Fruit fly (Drosophila melanogaster) whole organism, embryonic: Measurements from ENCODE around the gene Xe7.

Experiments used
- CG10147 ChIP-seq: fragments of 200-800 bp; sonication (Bioruptor generic); optimal IDR thresholded peaks from 2 replicates; lab custom pipeline; 2019; ENCODE audit warnings: missing biosample characterization, mild to moderate bottlenecking, missing genetic modification characterization, moderate library complexity
- CG10462 ChIP-seq: fragments of 200-800 bp; sonication (Bioruptor generic); optimal IDR thresholded peaks from 2 replicates; lab custom pipeline; 2016; ENCODE audit warnings: missing biosample characterization, missing genetic modification characterization
- CG10654 ChIP-seq: fragments of 200-800 bp; sonication (Bioruptor generic); optimal IDR thresholded peaks from 2 replicates; lab custom pipeline; 2016; ENCODE audit warnings: missing biosample characterization, missing genetic modification characterization
- CG10959 ChIP-seq: fragments of 200-800 bp; sonication (Bioruptor generic); IDR thresholded peaks from 2 replicates; pipeline ENCODE4 v1.3.6; 2022; ENCODE audit warnings: missing biosample characterization, missing genetic modification characterization
- CG10979 ChIP-seq: fragments of 200-800 bp; sonication (Bioruptor generic); optimal IDR thresholded peaks from 2 replicates; lab custom pipeline; 2018; ENCODE audit warnings: missing biosample characterization, mild to moderate bottlenecking, missing genetic modification characterization, moderate library complexity
- CG11456 ChIP-seq: fragments of 200-800 bp; sonication (Bioruptor generic); IDR thresholded peaks from 3 replicates; pipeline ENCODE4 v1.3.6; 2022; ENCODE audit warnings: missing biosample characterization, missing genetic modification characterization
- CG12219 ChIP-seq: fragments of 200-800 bp; sonication (Bioruptor generic); optimal IDR thresholded peaks from 3 replicates; lab custom pipeline; 2018; ENCODE audit warnings: missing biosample characterization, mild to moderate bottlenecking, missing genetic modification characterization
- CG13287 ChIP-seq: fragments of 200-800 bp; sonication (Bioruptor generic); IDR thresholded peaks from 2 replicates; pipeline ENCODE4 v1.3.6; 2022; ENCODE audit warnings: missing biosample characterization, missing genetic modification characterization; ENCODE audit not compliant: partially characterized antibody
- CG13296 ChIP-seq: fragments of 200-800 bp; sonication (Bioruptor generic); optimal IDR thresholded peaks from 3 replicates; lab custom pipeline; 2018; ENCODE audit warnings: missing biosample characterization, mild to moderate bottlenecking, missing genetic modification characterization
- CG14710 ChIP-seq: fragments of 200-800 bp; sonication (Bioruptor generic); optimal IDR thresholded peaks from 3 replicates; lab custom pipeline; 2019; ENCODE audit warnings: missing biosample characterization, mild to moderate bottlenecking, missing genetic modification characterization, moderate library complexity
- CG17359 ChIP-seq: fragments of 200-800 bp; sonication (Bioruptor generic); optimal IDR thresholded peaks from 3 replicates; lab custom pipeline; 2018; ENCODE audit warnings: missing biosample characterization, mild to moderate bottlenecking, missing genetic modification characterization, moderate library complexity
- CG3407 ChIP-seq: fragments of 200-800 bp; sonication (Bioruptor generic); optimal IDR thresholded peaks from 2 replicates; lab custom pipeline; 2018; ENCODE audit warnings: missing biosample characterization, mild to moderate bottlenecking, missing genetic modification characterization
- CG3995 ChIP-seq: fragments of 200-800 bp; sonication (Bioruptor generic); optimal IDR thresholded peaks from 3 replicates; lab custom pipeline; 2016; ENCODE audit warnings: missing biosample characterization, missing genetic modification characterization
- CG4328 ChIP-seq: fragments of 200-800 bp; sonication (Bioruptor generic); optimal IDR thresholded peaks from 3 replicates; lab custom pipeline; 2017; ENCODE audit warnings: missing biosample characterization, missing genetic modification reagents, missing genetic modification characterization
- CG6791 ChIP-seq: fragments of 200-800 bp; sonication (Bioruptor generic); IDR thresholded peaks from 3 replicates; pipeline ENCODE4 v1.3.6; 2022; ENCODE audit warnings: missing biosample characterization, missing genetic modification characterization; ENCODE audit not compliant: partially characterized antibody
- CG6854 ChIP-seq: fragments of 200-800 bp; sonication (Bioruptor generic); optimal IDR thresholded peaks from 3 replicates; lab custom pipeline; 2017; ENCODE audit warnings: missing biosample characterization, mild to moderate bottlenecking, missing genetic modification characterization
- CG7556 ChIP-seq: fragments of 200-800 bp; sonication (Bioruptor generic); optimal IDR thresholded peaks from 2 replicates; lab custom pipeline; 2017; ENCODE audit warnings: missing biosample characterization, mild to moderate bottlenecking, missing genetic modification characterization
- CG7786 ChIP-seq: fragments of 200-800 bp; sonication (Bioruptor generic); optimal IDR thresholded peaks from 2 replicates; lab custom pipeline; 2016; ENCODE audit warnings: missing biosample characterization, missing genetic modification characterization
- CG8290 ChIP-seq, 3 experiments: fragments of 200-800 bp; sonication (Bioruptor generic); optimal IDR thresholded peaks; 2 replicates each; lab custom pipeline; 2016 to 2019; ENCODE audit warnings: missing biosample characterization in 3 of 3, missing genetic modification characterization in 3 of 3, mild to moderate bottlenecking in 2 of 3, moderate library complexity in 1 of 3
- CG8478 ChIP-seq: fragments of >200 bp; optimal IDR thresholded peaks from 2 replicates; lab custom pipeline; 2018
- CG8924 ChIP-seq: fragments of 200-800 bp; optimal IDR thresholded peaks from 3 replicates; lab custom pipeline; 2019; ENCODE audit warnings: missing biosample characterization, mild to moderate bottlenecking, missing genetic modification characterization, moderate library complexity
- CG9437 ChIP-seq: fragments of 200-800 bp; sonication (Bioruptor generic); optimal IDR thresholded peaks from 2 replicates; lab custom pipeline; 2018; ENCODE audit warnings: missing biosample characterization, mild to moderate bottlenecking, missing genetic modification characterization
- CG9609 ChIP-seq: fragments of 200-800 bp; sonication (Bioruptor generic); optimal IDR thresholded peaks from 3 replicates; lab custom pipeline; 2016; ENCODE audit warnings: missing biosample characterization, missing genetic modification characterization
- CG9932 ChIP-seq: fragments of 200-800 bp; sonication (Bioruptor generic); IDR thresholded peaks from 2 replicates; pipeline ENCODE4 v1.3.6; 2022; ENCODE audit warnings: missing biosample characterization, missing genetic modification characterization
- Chrac-16 ChIP-seq: fragments of 200-800 bp; sonication (Bioruptor generic); optimal IDR thresholded peaks from 3 replicates; lab custom pipeline; 2016; ENCODE audit warnings: missing biosample characterization, missing genetic modification characterization
- ERR ChIP-seq: fragments of 200-800 bp; sonication (Bioruptor generic); optimal IDR thresholded peaks from 2 replicates; lab custom pipeline; 2016; ENCODE audit warnings: missing biosample characterization, missing genetic modification characterization
- H2.0 ChIP-seq: fragments of 200-800 bp; sonication (Bioruptor generic); IDR thresholded peaks from 2 replicates; pipeline ENCODE4 v1.3.6; 2022; ENCODE audit warnings: missing biosample characterization, missing genetic modification characterization
- Hand ChIP-seq: fragments of 200-800 bp; sonication (Bioruptor generic); optimal IDR thresholded peaks from 2 replicates; lab custom pipeline; 2017; ENCODE audit warnings: mild to moderate bottlenecking, missing biosample characterization, missing genetic modification reagents, missing genetic modification characterization
- Hmx ChIP-seq: fragments of 200-800 bp; sonication (Bioruptor generic); optimal IDR thresholded peaks from 2 replicates; lab custom pipeline; 2016; ENCODE audit warnings: missing biosample characterization, missing genetic modification characterization
- Tbp ChIP-seq: fragments of >200 bp; optimal IDR thresholded peaks from 2 replicates; lab custom pipeline; 2018; ENCODE audit warnings: missing biosample characterization, missing genetic modification characterization
- amos ChIP-seq: fragments of 200-800 bp; sonication (Bioruptor generic); IDR thresholded peaks from 2 replicates; pipeline ENCODE4 v1.3.6; 2022; ENCODE audit warnings: missing biosample characterization, missing genetic modification characterization; ENCODE audit not compliant: partially characterized antibody
- chinmo ChIP-seq: fragments of 200-800 bp; sonication (Bioruptor generic); IDR thresholded peaks from 4 replicates; pipeline ENCODE4 v1.3.6; 2022; ENCODE audit warnings: missing biosample characterization, missing genetic modification characterization; ENCODE audit not compliant: partially characterized antibody
- crol ChIP-seq: fragments of 200-800 bp; sonication (Bioruptor generic); IDR thresholded peaks from 2 replicates; pipeline ENCODE4 v1.3.6; 2022; ENCODE audit warnings: missing biosample characterization, missing genetic modification characterization
- dmrt11E ChIP-seq: fragments of 200-800 bp; sonication (Bioruptor generic); optimal IDR thresholded peaks from 3 replicates; lab custom pipeline; 2018; ENCODE audit warnings: missing biosample characterization, mild to moderate bottlenecking, missing genetic modification characterization, moderate library complexity
- dmrt99B ChIP-seq: fragments of 200-800 bp; sonication (Bioruptor generic); optimal IDR thresholded peaks from 2 replicates; lab custom pipeline; 2018; ENCODE audit warnings: missing biosample characterization, mild to moderate bottlenecking, missing genetic modification characterization, moderate library complexity
- emc ChIP-seq: fragments of 200-800 bp; sonication (Bioruptor generic); optimal IDR thresholded peaks from 2 replicates; lab custom pipeline; 2016; ENCODE audit warnings: missing biosample characterization, missing genetic modification characterization
- en ChIP-seq: fragments of 200-800 bp; sonication (Bioruptor generic); optimal IDR thresholded peaks from 2 replicates; lab custom pipeline; 2016; ENCODE audit warnings: missing biosample characterization, missing genetic modification characterization
- ewg ChIP-seq: fragments of 200-800 bp; sonication (Bioruptor generic); optimal IDR thresholded peaks from 3 replicates; lab custom pipeline; 2017; ENCODE audit warnings: mild to moderate bottlenecking, missing biosample characterization, missing genetic modification reagents, missing genetic modification characterization
- ftz-f1 ChIP-seq: fragments of 200-800 bp; sonication (Bioruptor generic); optimal IDR thresholded peaks from 2 replicates; lab custom pipeline; 2016; ENCODE audit warnings: missing biosample characterization, missing genetic modification characterization
- gro ChIP-seq: fragments of 200-800 bp; sonication (Bioruptor generic); optimal IDR thresholded peaks from 2 replicates; lab custom pipeline; 2016; ENCODE audit warnings: missing biosample characterization, missing genetic modification characterization
- ham ChIP-seq: fragments of 200-800 bp; sonication (Bioruptor generic); IDR thresholded peaks from 2 replicates; pipeline ENCODE4 v1.3.6; 2022; ENCODE audit warnings: missing biosample characterization, missing genetic modification characterization
- lab ChIP-seq: fragments of 200-800 bp; sonication (Bioruptor generic); optimal IDR thresholded peaks from 3 replicates; lab custom pipeline; 2017; ENCODE audit warnings: missing biosample characterization, missing genetic modification characterization, mild to moderate bottlenecking, moderate library complexity, missing genetic modification reagents
- lov ChIP-seq, 2 experiments: fragments of 200-800 bp in 1 of 2; fragments of >200 bp in 1 of 2; sonication (Bioruptor generic) in 1 of 2; IDR thresholded peaks in 1 of 2; optimal IDR thresholded peaks in 1 of 2; 2 replicates in 1 of 2; 3 replicates in 1 of 2; pipeline versions ENCODE4 v1.3.6 to Lab custom; 2017 to 2022; ENCODE audit warnings: missing biosample characterization in 1 of 2, missing genetic modification characterization in 1 of 2
- onecut ChIP-seq: fragments of 200-800 bp; sonication (Bioruptor generic); IDR thresholded peaks from 2 replicates; pipeline ENCODE4 v1.3.6; 2022; ENCODE audit warnings: missing biosample characterization, missing genetic modification characterization
- repo ChIP-seq: fragments of 200-800 bp; sonication (Bioruptor generic); optimal IDR thresholded peaks from 2 replicates; lab custom pipeline; 2016; ENCODE audit warnings: missing biosample characterization, missing genetic modification characterization
- zen2 ChIP-seq: fragments of 200-800 bp; sonication (Bioruptor generic); IDR thresholded peaks from 3 replicates; pipeline ENCODE4 v1.3.6; 2022; ENCODE audit warnings: missing biosample characterization, missing genetic modification characterization; ENCODE audit not compliant: partially characterized antibody

Xe7 gene

dm6 chr3R:5658984-5659802, 9.9 kb downstream of the Xe7 start (continued):
- TF ChIP-seq Hmx (no peak), CG13287 (GFP tag; lab: Robert Waterston, UW) (no peak), CG9609 (no peak), CG10959 (GFP tag; lab: Robert Waterston, UW) (no peak), ham (GFP tag; lab: Robert Waterston, UW) (no peak), CG10654 (GFP tag; lab: Kevin White, UChicago) (no peak), CG13296 (GFP tag; lab: Kevin White, UChicago) (peak; percentile 12), gro (no peak), CG3995 (GFP tag; lab: Kevin White, UChicago) (no peak), CG8478 (lab: Kevin White, UChicago) (peak; percentile 84)

- TF ChIP-seq CG3407 (GFP tag; lab: Kevin White, UChicago) = peak; percentile 78
- no peak for TF ChIP-seq lov (optimal IDR thresholded peaks at IDR 0.05; lab: Kevin White, UChicago)
- TF ChIP-seq lov (GFP tag; IDR thresholded peaks at IDR 0.05; lab: Robert Waterston, UW) = peak; percentile 68; the same call in 2 of the 3 replicates
- peak; percentile 90 for TF ChIP-seq CG8290 (GFP tag; optimal IDR thresholded peaks at IDR 0.05; lab: Kevin White, UChicago)
- TF ChIP-seq CG8290 (tag; optimal IDR thresholded peaks at IDR 0.05; lab: Kevin White, UChicago) = peak; percentile 64 to 70
- peak; percentile 85 for TF ChIP-seq ftz-f1
- TF ChIP-seq H2.0 = peak; percentile 93
- peak; percentile 74 for TF ChIP-seq en (GFP tag; lab: Kevin White, UChicago)
- peak; percentile 94 for TF ChIP-seq CG11456
- TF ChIP-seq CG8924 (tag; lab: Kevin White, UChicago) = peak; percentile 92
- peak; percentile 86 for TF ChIP-seq emc (GFP tag; lab: Kevin White, UChicago)
- peak; percentile 76 for TF ChIP-seq ERR (GFP tag; lab: Kevin White, UChicago)
- TF ChIP-seq dmrt99B (tag; lab: Kevin White, UChicago) = no peak
- TF ChIP-seq onecut (GFP tag; lab: Robert Waterston, UW) = peak; percentile 71
- peak; percentile 75 for TF ChIP-seq CG9437 (GFP tag; lab: Kevin White, UChicago)
- peak; percentile 80 for TF ChIP-seq ewg
- no peak for TF ChIP-seq Tbp
- peak; percentile 61 for TF ChIP-seq CG6854 (GFP tag; lab: Kevin White, UChicago)
- TF ChIP-seq crol = peak; percentile 59; the same call in 1 of the 2 replicates
- TF ChIP-seq zen2 = peak; percentile 68; the same call in 1 of the 3 replicates
- TF ChIP-seq CG17359 (tag; lab: Kevin White, UChicago) = peak; percentile 89
- TF ChIP-seq CG10979 (tag; lab: Kevin White, UChicago) = peak; percentile 86
- peak; percentile 93 for TF ChIP-seq CG10147
- TF ChIP-seq CG6791 (GFP tag; lab: Robert Waterston, UW) = peak; percentile 85
- TF ChIP-seq CG7786 (GFP tag; lab: Kevin White, UChicago) = peak; percentile 91
- TF ChIP-seq CG3995 (GFP tag; lab: Kevin White, UChicago) = peak; percentile 66
- TF ChIP-seq amos (GFP tag; lab: Robert Waterston, UW) = peak; percentile 91
- TF ChIP-seq chinmo (GFP tag; lab: Robert Waterston, UW) = peak; percentile 89; the same call in 2 of the 4 replicates
- TF ChIP-seq CG4328 = peak; percentile 81
- peak; percentile 86 for TF ChIP-seq CG10959 (GFP tag; lab: Robert Waterston, UW)
- TF ChIP-seq CG9932 (GFP tag; lab: Robert Waterston, UW) = peak; percentile 98
- TF ChIP-seq CG14710 = peak; percentile 96
- peak; percentile 62 for TF ChIP-seq repo (GFP tag; lab: Kevin White, UChicago)
- TF ChIP-seq CG12219 = peak; percentile 75
- TF ChIP-seq CG7556 (GFP tag; lab: Kevin White, UChicago) = peak; percentile 85
- peak; percentile 89 for TF ChIP-seq lab (GFP tag; lab: Kevin White, UChicago)
- peak; percentile 8 for TF ChIP-seq Hand (GFP tag; lab: Kevin White, UChicago)
- TF ChIP-seq Chrac-16 (GFP tag; lab: Kevin White, UChicago) = peak; percentile 97
- peak; percentile 88 for TF ChIP-seq CG10462 (GFP tag; lab: Kevin White, UChicago)
- TF ChIP-seq dmrt11E (tag; lab: Kevin White, UChicago) = peak; percentile 93
Observed at dm6 chr3R:5654692-5655181, 14.4 kb downstream of the Xe7 start, which contains the start of the genes elm and MED27. elm (minus strand) TSS chr3R:5654861. MED27 (plus strand) TSS chr3R:5655139.
